Worm (Caenorhabditis elegans) whole organism, late embryonic: ENCODE results near the gene T26A5.2.

ENCODE experiments used
- C38D4.7 ChIP-seq: fragments of 200-800 bp; sonication (Bioruptor generic); optimal IDR thresholded peaks from 2 replicates; lab custom pipeline; 2018; ENCODE audit warnings: mild to moderate bottlenecking, missing genetic modification characterization, moderate library complexity, missing compliant biosample characterization
- K02D7.2 ChIP-seq: sonication (generic microtip); optimal IDR thresholded peaks from 2 replicates; lab custom pipeline; 2017; ENCODE audit warnings: mild to moderate bottlenecking, missing genetic modification characterization, missing compliant biosample characterization
- T23F11.4 ChIP-seq: fragments of 200-800 bp; sonication (Bioruptor generic); optimal IDR thresholded peaks from 2 replicates; lab custom pipeline; 2018; ENCODE audit warnings: mild to moderate bottlenecking, missing genetic modification characterization, missing compliant biosample characterization
- Y22D7AL.16 ChIP-seq: sonication (generic microtip); optimal IDR thresholded peaks from 2 replicates; lab custom pipeline; 2016; ENCODE audit warnings: missing genetic modification characterization, missing compliant biosample characterization
- ahr-1 ChIP-seq: sonication (generic microtip); optimal IDR thresholded peaks from 2 replicates; lab custom pipeline; 2016; ENCODE audit warnings: missing genetic modification characterization, missing compliant biosample characterization
- ama-1 ChIP-seq: fragments of 150-350 bp; optimal IDR thresholded peaks from 2 replicates; lab custom pipeline; 2014
- ceh-14 ChIP-seq: sonication (generic microtip); optimal IDR thresholded peaks from 2 replicates; lab custom pipeline; 2016; ENCODE audit warnings: missing genotype, missing genetic modification characterization, missing compliant biosample characterization
- ceh-18 ChIP-seq: sonication (generic microtip); optimal IDR thresholded peaks from 2 replicates; lab custom pipeline; 2016; ENCODE audit warnings: missing genetic modification characterization, missing compliant biosample characterization
- ceh-2 ChIP-seq: sonication (generic microtip); optimal IDR thresholded peaks from 2 replicates; lab custom pipeline; 2016; ENCODE audit warnings: missing genotype, missing genetic modification characterization, missing compliant biosample characterization
- ceh-22 ChIP-seq: sonication (generic microtip); optimal IDR thresholded peaks from 2 replicates; lab custom pipeline; 2017; ENCODE audit warnings: missing biosample characterization, missing genetic modification characterization
- ceh-24 ChIP-seq: sonication (generic microtip); optimal IDR thresholded peaks from 2 replicates; lab custom pipeline; 2016; ENCODE audit warnings: mild to moderate bottlenecking, missing genetic modification characterization, missing compliant biosample characterization
- ceh-31 ChIP-seq: sonication (generic microtip); optimal IDR thresholded peaks from 2 replicates; lab custom pipeline; 2016; ENCODE audit warnings: missing genetic modification characterization, missing compliant biosample characterization
- ceh-34 ChIP-seq: sonication (generic microtip); optimal IDR thresholded peaks from 2 replicates; lab custom pipeline; 2016; ENCODE audit warnings: mild to moderate bottlenecking, missing genetic modification characterization, missing compliant biosample characterization
- ceh-45 ChIP-seq: fragments of 200-800 bp; sonication (Bioruptor generic); IDR thresholded peaks from 2 replicates; pipeline ENCODE4 v1.3.6; 2022; ENCODE audit warnings: missing genetic modification reagents, missing genetic modification characterization, missing compliant biosample characterization
- ceh-48 ChIP-seq: sonication (generic microtip); optimal IDR thresholded peaks from 2 replicates; lab custom pipeline; 2016; ENCODE audit warnings: missing genetic modification characterization, inconsistent platforms, missing compliant biosample characterization
- che-1 ChIP-seq: sonication (generic microtip); optimal IDR thresholded peaks from 2 replicates; lab custom pipeline; 2016; ENCODE audit warnings: mild to moderate bottlenecking, missing genetic modification characterization, missing compliant biosample characterization
- elt-2 ChIP-seq: sonication (generic microtip); optimal IDR thresholded peaks from 2 replicates; lab custom pipeline; 2016; ENCODE audit warnings: missing genetic modification reagents, missing genetic modification characterization, missing compliant biosample characterization
- elt-4 ChIP-seq: sonication (generic microtip); optimal IDR thresholded peaks from 2 replicates; lab custom pipeline; 2016; ENCODE audit warnings: missing genetic modification characterization, missing compliant biosample characterization
- ets-4 ChIP-seq: sonication (generic microtip); optimal IDR thresholded peaks from 2 replicates; lab custom pipeline; 2016; ENCODE audit warnings: missing genetic modification characterization, missing compliant biosample characterization
- eyg-1 ChIP-seq: sonication (generic microtip); optimal IDR thresholded peaks from 2 replicates; lab custom pipeline; 2016; ENCODE audit warnings: missing genotype, missing genetic modification characterization, missing compliant biosample characterization
- fax-1 ChIP-seq: sonication (generic microtip); optimal IDR thresholded peaks from 2 replicates; lab custom pipeline; 2016; ENCODE audit warnings: missing genotype, missing genetic modification characterization, missing compliant biosample characterization
- fkh-10 ChIP-seq: fragments of 150-350 bp; optimal IDR thresholded peaks from 2 replicates; lab custom pipeline; 2014; ENCODE audit warnings: missing biosample characterization, missing genetic modification reagents, missing genetic modification characterization
- gmeb-2 ChIP-seq: sonication (generic microtip); optimal IDR thresholded peaks from 2 replicates; lab custom pipeline; 2016; ENCODE audit warnings: missing genetic modification characterization, inconsistent platforms, missing compliant biosample characterization
- hlh-13 ChIP-seq: fragments of 200-800 bp; sonication (Bioruptor generic); optimal IDR thresholded peaks from 2 replicates; lab custom pipeline; 2018; ENCODE audit warnings: mild to moderate bottlenecking, missing genetic modification characterization, missing compliant biosample characterization
- hlh-30 ChIP-seq: sonication (generic microtip); optimal IDR thresholded peaks from 2 replicates; lab custom pipeline; 2017; ENCODE audit warnings: antibody characterized with exemption, missing genetic modification characterization, missing compliant biosample characterization; ENCODE audit not compliant: insufficient read depth
- hlh-6 ChIP-seq: sonication (generic microtip); optimal IDR thresholded peaks from 2 replicates; lab custom pipeline; 2016; ENCODE audit warnings: missing genotype, missing genetic modification characterization, missing compliant biosample characterization
- lim-6 ChIP-seq: sonication (generic microtip); optimal IDR thresholded peaks from 2 replicates; lab custom pipeline; 2016; ENCODE audit warnings: missing genetic modification characterization, missing compliant biosample characterization
- lin-11 ChIP-seq: fragments of 200-800 bp; sonication (Bioruptor generic); optimal IDR thresholded peaks from 2 replicates; lab custom pipeline; 2018; ENCODE audit warnings: mild to moderate bottlenecking, missing genetic modification characterization, missing compliant biosample characterization
- madf-2 ChIP-seq: sonication (generic microtip); optimal IDR thresholded peaks from 2 replicates; lab custom pipeline; 2017; ENCODE audit warnings: missing genetic modification characterization, missing compliant biosample characterization
- mec-3 ChIP-seq: sonication (generic microtip); optimal IDR thresholded peaks from 2 replicates; lab custom pipeline; 2016; ENCODE audit warnings: borderline replicate concordance, missing genetic modification characterization, missing compliant biosample characterization
- nhr-11 ChIP-seq: fragments of 150-350 bp; optimal IDR thresholded peaks from 2 replicates; lab custom pipeline; 2014; ENCODE audit warnings: missing biosample characterization, missing genetic modification characterization
- npax-4 ChIP-seq: sonication (generic microtip); optimal IDR thresholded peaks from 2 replicates; lab custom pipeline; 2016; ENCODE audit warnings: missing genetic modification characterization, missing compliant biosample characterization
- odd-2 ChIP-seq: sonication (generic microtip); optimal IDR thresholded peaks from 2 replicates; lab custom pipeline; 2017; ENCODE audit warnings: antibody characterized with exemption, mild to moderate bottlenecking, missing genetic modification characterization, missing compliant biosample characterization
- pax-1 ChIP-seq: fragments of 150-350 bp; optimal IDR thresholded peaks from 2 replicates; lab custom pipeline; 2014; ENCODE audit warnings: missing biosample characterization, missing genetic modification characterization
- pha-2 ChIP-seq: sonication (generic microtip); optimal IDR thresholded peaks from 2 replicates; lab custom pipeline; 2017; ENCODE audit warnings: mild to moderate bottlenecking, missing genetic modification characterization, missing compliant biosample characterization
- pqm-1 ChIP-seq: sonication (generic microtip); optimal IDR thresholded peaks from 2 replicates; lab custom pipeline; 2016; ENCODE audit warnings: missing genetic modification characterization, missing compliant biosample characterization
- sdc-2 ChIP-seq: sonication (generic microtip); optimal IDR thresholded peaks from 2 replicates; lab custom pipeline; 2016; ENCODE audit warnings: missing genotype, missing genetic modification characterization, missing compliant biosample characterization
- sox-2 ChIP-seq: fragments of 200-800 bp; sonication (Bioruptor generic); IDR thresholded peaks from 2 replicates; pipeline ENCODE4 v1.3.6; 2022; ENCODE audit warnings: missing genetic modification reagents, missing genetic modification characterization, missing compliant biosample characterization
- sox-4 ChIP-seq: sonication (generic microtip); optimal IDR thresholded peaks from 2 replicates; lab custom pipeline; 2017; ENCODE audit warnings: mild to moderate bottlenecking, missing genetic modification characterization, inconsistent platforms, missing compliant biosample characterization
- syd-9 ChIP-seq: sonication (generic microtip); optimal IDR thresholded peaks from 2 replicates; lab custom pipeline; 2016; ENCODE audit warnings: mild to moderate bottlenecking, missing genetic modification characterization, moderate library complexity, missing compliant biosample characterization
- tbx-2 ChIP-seq: sonication (generic microtip); optimal IDR thresholded peaks from 2 replicates; lab custom pipeline; 2016; ENCODE audit warnings: missing genetic modification characterization, missing compliant biosample characterization
- tbx-7 ChIP-seq: sonication (generic microtip); optimal IDR thresholded peaks from 2 replicates; lab custom pipeline; 2016; ENCODE audit warnings: missing genotype, missing genetic modification characterization, missing compliant biosample characterization
- ttx-3 ChIP-seq: sonication (generic microtip); optimal IDR thresholded peaks from 2 replicates; lab custom pipeline; 2016; ENCODE audit warnings: missing genetic modification reagents, missing genetic modification characterization, missing compliant biosample characterization
- unc-3 ChIP-seq, 2 experiments: fragments of 200-800 bp in 1 of 2; sonication (Bioruptor generic) in 1 of 2; sonication (generic microtip) in 1 of 2; conservative IDR thresholded peaks in 1 of 2; optimal IDR thresholded peaks in 1 of 2; 2 replicates each; pipeline versions ENCODE4 v1.3.6 to Lab custom; 2016 to 2022; ENCODE audit warnings: missing compliant biosample characterization in 2 of 2, missing genetic modification characterization in 2 of 2, missing genetic modification reagents in 1 of 2
- unc-42 ChIP-seq: sonication (generic microtip); optimal IDR thresholded peaks from 2 replicates; lab custom pipeline; 2016; ENCODE audit warnings: missing genotype, missing genetic modification characterization, missing compliant biosample characterization
- unc-86 ChIP-seq: sonication (generic microtip); optimal IDR thresholded peaks from 2 replicates; lab custom pipeline; 2016; ENCODE audit warnings: missing genetic modification characterization, missing compliant biosample characterization
- zip-5 ChIP-seq: sonication (generic microtip); optimal IDR thresholded peaks from 2 replicates; lab custom pipeline; 2016; ENCODE audit warnings: missing genetic modification characterization, missing compliant biosample characterization
- ztf-16 ChIP-seq: sonication (generic microtip); optimal IDR thresholded peaks from 2 replicates; lab custom pipeline; 2017; ENCODE audit warnings: missing genetic modification characterization, missing compliant biosample characterization

Gene T26A5.2

ce11 chrIII:6427205-6427604, 39.9 kb upstream of the T26A5.2 start, which contains the start of gene C05D11.8:
TSS of gene C05D11.8 (minus strand) at chrIII:6427305.
- no peak for TF ChIP-seq unc-42 (tag; lab: Kevin White, UChicago)
- TF ChIP-seq hlh-6 (tag; lab: Kevin White, UChicago) = no peak
- no peak for TF ChIP-seq unc-86

ce11 chrIII:6430834-6431233, 36.3 kb upstream of the T26A5.2 start, which contains the start of gene popl-1:
TSS of gene popl-1 (minus strand) at chrIII:6430934.
- TF ChIP-seq Y22D7AL.16 (no peak), hlh-30 (tag; lab: Kevin White, UChicago) (no peak), pqm-1 (no peak), ceh-22 (tag; lab: Kevin White, UChicago) (no peak), unc-3 (GFP tag; conservative IDR thresholded peaks at IDR 0.05; lab: Robert Waterston, UW) (no peak), unc-3 (tag; optimal IDR thresholded peaks at IDR 0.05; lab: Kevin White, UChicago) (no peak), mec-3 (tag; lab: Kevin White, UChicago) (no peak), madf-2 (tag; lab: Kevin White, UChicago) (no peak), T23F11.4 (GFP tag; lab: Kevin White, UChicago) (no peak), lin-11 (tag; lab: Kevin White, UChicago) (no peak), pha-2 (no peak), hlh-6 (tag; lab: Kevin White, UChicago) (no peak), ceh-45 (GFP tag; lab: Robert Waterston, UW) (no peak), ama-1 (no peak), unc-86 (no peak)

ce11 chrIII:6431766-6432228, 35.3 kb upstream of the T26A5.2 start, which contains the start of the genes mrps-17 and txdc-9:
TSS of gene mrps-17 (minus strand) at chrIII:6431798.
TSS of gene txdc-9 (plus strand) at chrIII:6432178.
- TF ChIP-seq ceh-14 (tag; lab: Kevin White, UChicago) (peak; percentile 94), nhr-11 (tag; lab: Kevin White, UChicago) (no peak), fkh-10 (GFP tag; lab: Kevin White, UChicago) (no peak), eyg-1 (tag; lab: Kevin White, UChicago) (no peak), tbx-7 (tag; lab: Kevin White, UChicago) (no peak), ahr-1 (no peak), elt-4 (tag; lab: Kevin White, UChicago) (no peak), unc-42 (tag; lab: Kevin White, UChicago) (peak; percentile 99), sdc-2 (tag; lab: Kevin White, UChicago) (no peak), unc-86 (peak; percentile 52), mec-3 (tag; lab: Kevin White, UChicago) (no peak), lim-6 (no peak), tbx-2 (tag; lab: Kevin White, UChicago) (peak; percentile 36), ttx-3 (tag; lab: Kevin White, UChicago) (no peak), hlh-13 (GFP tag; lab: Kevin White, UChicago) (no peak), ceh-18 (tag; lab: Kevin White, UChicago) (no peak), sox-4 (tag; lab: Kevin White, UChicago) (no peak), ets-4 (tag; lab: Kevin White, UChicago) (no peak), sox-2 (GFP tag; lab: Robert Waterston, UW) (no peak), odd-2 (tag; lab: Kevin White, UChicago) (no peak), npax-4 (tag; lab: Kevin White, UChicago) (no peak), T23F11.4 (GFP tag; lab: Kevin White, UChicago) (no peak), syd-9 (tag; lab: Kevin White, UChicago) (no peak), C38D4.7 (no peak), ceh-22 (tag; lab: Kevin White, UChicago) (no peak), ceh-34 (peak; percentile 31), pha-2 (no peak), zip-5 (tag; lab: Kevin White, UChicago) (no peak), ztf-16 (tag; lab: Kevin White, UChicago) (no peak), fax-1 (no peak), K02D7.2 (tag; lab: Kevin White, UChicago) (no peak), ceh-24 (tag; lab: Kevin White, UChicago) (no peak), ceh-2 (tag; lab: Kevin White, UChicago) (peak; percentile 21), Y22D7AL.16 (no peak), che-1 (no peak), elt-2 (tag; lab: Kevin White, UChicago) (no peak), ceh-48 (tag; lab: Kevin White, UChicago) (peak; percentile 47), pax-1 (tag; lab: Kevin White, UChicago) (no peak), ceh-31 (peak; percentile 66), lin-11 (tag; lab: Kevin White, UChicago) (no peak), gmeb-2 (tag; lab: Kevin White, UChicago) (no peak)
